Worm (Caenorhabditis elegans): Measurements from ENCODE around the gene nurf-1.

Gene nurf-1

DNA sequence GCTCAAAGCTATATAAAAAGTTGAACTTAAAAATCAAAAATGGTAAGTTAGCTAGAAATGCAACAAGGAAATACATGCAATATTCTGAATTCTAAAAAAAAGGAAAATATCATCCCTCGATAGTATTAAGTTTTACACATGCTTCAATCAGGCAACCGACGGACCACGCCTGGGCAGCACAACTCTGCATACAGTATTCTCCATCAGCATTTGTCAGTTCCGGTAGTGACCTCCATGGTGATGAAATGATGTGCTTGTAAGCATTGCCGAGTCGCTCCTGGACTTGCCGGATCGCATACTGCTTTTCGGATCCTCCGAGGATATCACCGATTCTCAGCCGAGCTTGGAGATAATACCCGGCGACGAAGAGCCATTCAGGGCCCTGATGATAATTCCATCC is 39.7 kb upstream of the nurf-1 start (continued):
- TF ChIP-seq nhr-102 (tag; optimal IDR thresholded peaks at IDR 0.05) (peak; percentile 1), lir-3 (tag; optimal IDR thresholded peaks at IDR 0.05) (no peak), F49E8.2 (tag; optimal IDR thresholded peaks at IDR 0.05; ENCODE audit: borderline replicate concordance) (peak; percentile 56), ceh-62 (tag; optimal IDR thresholded peaks at IDR 0.05) (no peak), nhr-41 (GFP tag; IDR thresholded peaks at IDR 0.05) (0 out of 2 replicates have a peak, but pooled peaks have one; percentile 34), duxl-1 (tag; optimal IDR thresholded peaks at IDR 0.05; ENCODE audit: poor library complexity) (peak; percentile 24), mdl-1 (tag; optimal IDR thresholded peaks at IDR 0.05) (no peak), Y48G9A.11 (GFP tag; IDR thresholded peaks at IDR 0.05) (peak; percentile 40; the same call in 1 of the 2 replicates), F37D6.2 (tag; optimal IDR thresholded peaks at IDR 0.05) (no peak), set-16 (GFP tag; IDR thresholded peaks at IDR 0.05) (no peak; the same call in 1 of the 2 replicates), snpc-1.2 (GFP tag; IDR thresholded peaks at IDR 0.05) (0 out of 2 replicates have a peak, but pooled peaks have one; percentile 23), ama-1 (optimal IDR thresholded peaks at IDR 0.05) (peak; percentile 19), arid-1 (GFP tag; conservative IDR thresholded peaks at IDR 0.05) (peak; percentile 36; the same call in 1 of the 2 replicates), zip-2 (tag; optimal IDR thresholded peaks at IDR 0.05) (no peak), sdz-12 (GFP tag; optimal IDR thresholded peaks at IDR 0.05) (no peak), zfp-2 (tag; optimal IDR thresholded peaks at IDR 0.05) (no peak), egl-27 (tag; optimal IDR thresholded peaks at IDR 0.05) (no peak), gei-8 (GFP tag; optimal IDR thresholded peaks at IDR 0.05) (no peak), nhr-42 (GFP tag; IDR thresholded peaks at IDR 0.05) (peak; percentile 77; the same call in 1 of the 2 replicates), lin-15B (tag; optimal IDR thresholded peaks at IDR 0.05) (no peak), lsy-2 (tag; optimal IDR thresholded peaks at IDR 0.05) (peak in 1 of 2 experiments; percentile 22), attf-4 (tag; optimal IDR thresholded peaks at IDR 0.05) (no peak), pqm-1 (tag; optimal IDR thresholded peaks at IDR 0.05) (no peak), nhr-237 (tag; optimal IDR thresholded peaks at IDR 0.05) (no peak), madf-9 (GFP tag; conservative IDR thresholded peaks at IDR 0.05) (no peak), Y75B8A.6 (GFP tag; IDR thresholded peaks at IDR 0.05) (no peak), Y5F2A.4 (GFP tag; optimal IDR thresholded peaks at IDR 0.05) (no peak), nhr-111 (GFP tag; optimal IDR thresholded peaks at IDR 0.05) (peak; percentile 36), mdt-29 (GFP tag; IDR thresholded peaks at IDR 0.05) (0 out of 2 replicates have a peak, but pooled peaks have one; percentile 29), F10B5.3 (tag; optimal IDR thresholded peaks at IDR 0.05) (no peak), ctbp-1 (GFP tag; IDR thresholded peaks at IDR 0.05) (0 out of 2 replicates have a peak, but pooled peaks have one; percentile 49), daf-8 (GFP tag; IDR thresholded peaks at IDR 0.05) (no peak), lin-1 (GFP tag; IDR thresholded peaks at IDR 0.05) (no peak), R02D3.7 (tag; optimal IDR thresholded peaks at IDR 0.05) (no peak)

DNA sequence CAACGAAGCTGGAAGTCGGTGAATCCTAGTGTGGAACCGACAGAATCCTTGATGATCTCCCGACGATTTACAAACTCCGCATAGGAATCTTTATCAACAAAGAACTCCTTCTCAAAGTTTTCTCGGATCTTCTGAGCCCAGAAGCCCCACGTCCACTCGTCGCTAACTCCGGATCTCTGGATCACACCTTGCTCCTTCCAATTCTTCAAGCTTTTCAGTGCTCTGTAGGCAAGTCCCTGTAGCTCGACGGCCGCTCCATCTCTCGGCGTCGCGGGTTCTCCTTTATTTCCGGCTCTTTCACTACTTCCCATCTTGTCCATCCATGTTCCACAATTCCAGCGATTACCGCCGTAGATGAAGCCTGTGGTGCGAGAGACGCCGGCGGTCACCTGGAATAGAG is 39.2 kb upstream of the nurf-1 start:
- TF ChIP-seq F10B5.3 (tag; optimal IDR thresholded peaks at IDR 0.05) (no peak), dmd-8 (GFP tag; IDR thresholded peaks at IDR 0.05) (0 out of 2 replicates have a peak, but pooled peaks have one; percentile 7), T26A8.4 (GFP tag; IDR thresholded peaks at IDR 0.05) (no peak), fos-1 (tag; optimal IDR thresholded peaks at IDR 0.05) (no peak), daf-19 (GFP tag; conservative IDR thresholded peaks at IDR 0.05) (no peak), egl-27 (tag; optimal IDR thresholded peaks at IDR 0.05) (no peak), lir-3 (tag; optimal IDR thresholded peaks at IDR 0.05) (no peak), D1046.2 (GFP tag; IDR thresholded peaks at IDR 0.05) (no peak), ztf-11 (tag; optimal IDR thresholded peaks at IDR 0.05) (no peak), nhr-10 (tag; optimal IDR thresholded peaks at IDR 0.05) (no peak), set-16 (GFP tag; IDR thresholded peaks at IDR 0.05) (peak; percentile 36; the same call in 1 of the 2 replicates), F26F4.8 (GFP tag; conservative IDR thresholded peaks at IDR 0.05) (no peak), R02D3.7 (tag; optimal IDR thresholded peaks at IDR 0.05) (no peak), zip-2 (tag; optimal IDR thresholded peaks at IDR 0.05) (no peak), aha-1 (tag) (peak; percentile 94), mxl-3 (GFP tag; optimal IDR thresholded peaks at IDR 0.05) (no peak), zfp-2 (tag; optimal IDR thresholded peaks at IDR 0.05) (no peak), F44E2.7 (GFP tag; IDR thresholded peaks at IDR 0.05) (no peak), ZK337.2 (GFP tag; IDR thresholded peaks at IDR 0.05) (no peak)
